Fruit fly (Drosophila melanogaster): ENCODE data around the gene CG43678.

DNA sequence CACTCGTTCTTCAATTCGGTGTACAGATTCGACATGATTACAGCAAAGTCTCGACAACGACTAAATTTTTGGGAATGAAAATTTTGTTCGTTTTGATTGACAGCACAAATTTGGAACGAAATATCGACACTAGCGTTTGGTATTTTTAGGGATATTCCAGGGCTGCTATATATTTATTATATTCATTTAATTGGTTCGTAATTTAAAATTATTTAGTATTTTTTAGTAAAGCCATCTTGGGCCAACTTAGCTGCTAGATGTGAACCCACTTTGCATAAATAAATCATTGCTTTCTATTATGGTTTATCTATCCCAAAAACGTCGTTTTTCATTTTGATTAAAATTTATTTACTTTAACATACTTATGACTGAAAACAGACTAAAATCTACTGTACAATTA lies 6.8 kb downstream of the CG43678 start, which contains the start of gene Rpn12R:
- TF ChIP-seq Crg-1 (GFP tag; optimal IDR thresholded peaks at IDR 0.05) (no peak), cic (GFP tag; optimal IDR thresholded peaks at IDR 0.05) (no peak), CG14711 (tag; optimal IDR thresholded peaks at IDR 0.05) (no peak), CG7045 (GFP tag; optimal IDR thresholded peaks at IDR 0.05) (no peak), Mnt (GFP tag; optimal IDR thresholded peaks at IDR 0.05) (no peak), bab1 (GFP tag; optimal IDR thresholded peaks at IDR 0.05) (no peak), Hr96 (GFP tag; optimal IDR thresholded peaks at IDR 0.05) (no peak), cnc (optimal IDR thresholded peaks at IDR 0.05) (no peak), CG1620 (GFP tag; optimal IDR thresholded peaks at IDR 0.05) (no peak), kay (GFP tag; ENCODE audit: borderline replicate concordance) (no peak), Clk (GFP tag; optimal IDR thresholded peaks at IDR 0.05) (no peak), CG5204 (GFP tag; optimal IDR thresholded peaks at IDR 0.05) (no peak), CG11617 (GFP tag; optimal IDR thresholded peaks at IDR 0.05) (no peak), CG7101 (tag; optimal IDR thresholded peaks at IDR 0.05) (no peak)

Data from whole organism, adult.